Fruit fly (Drosophila melanogaster): ENCODE data around the gene CG11696.

CG11696 gene

dm6 chrX:11621866-11622648 is 48.5 kb downstream of the CG11696 start, which contains the start of gene Ptp10D (continued):
- TF ChIP-seq twi (tag; optimal IDR thresholded peaks at IDR 0.05) (no peak), sim (GFP tag; IDR thresholded peaks at IDR 0.05) (0 out of 2 replicates have a peak, but pooled peaks have one; percentile 47), CG17328 (GFP tag; IDR thresholded peaks at IDR 0.05) (no peak), ewg (GFP tag; optimal IDR thresholded peaks at IDR 0.05) (peak; percentile 30), yki (optimal IDR thresholded peaks at IDR 0.05) (no peak), CG6175 (GFP tag; IDR thresholded peaks at IDR 0.05) (peak; percentile 49; the same call in 2 of the 3 replicates), CG6813 (GFP tag; optimal IDR thresholded peaks at IDR 0.05) (peak; percentile 14), Sin3A (optimal IDR thresholded peaks at IDR 0.05) (peak; percentile 55), ci (GFP tag; IDR thresholded peaks at IDR 0.05) (peak; percentile 68; the same call in 1 of the 3 replicates), CG2116 (GFP tag; optimal IDR thresholded peaks at IDR 0.05) (no peak), Doc3 (GFP tag; IDR thresholded peaks at IDR 0.05; ENCODE audit: partially characterized antibody) (peak; percentile 72; the same call in 2 of the 3 replicates), CG14441 (GFP tag; IDR thresholded peaks at IDR 0.05) (no peak), knrl (GFP tag; IDR thresholded peaks at IDR 0.05; ENCODE audit: partially characterized antibody) (peak; percentile 87), HmgD (GFP tag; optimal IDR thresholded peaks at IDR 0.05) (no peak), CG18619 (GFP tag; optimal IDR thresholded peaks at IDR 0.05) (no peak), wor (GFP tag; IDR thresholded peaks at IDR 0.05) (no peak), schlank (tag; optimal IDR thresholded peaks at IDR 0.05) (no peak), CG9437 (GFP tag; optimal IDR thresholded peaks at IDR 0.05) (peak; percentile 9), Taf1 (GFP tag; IDR thresholded peaks at IDR 0.05) (no peak), CG1602 (GFP tag; optimal IDR thresholded peaks at IDR 0.05) (no peak), BtbVII (GFP tag; optimal IDR thresholded peaks at IDR 0.05) (peak; percentile 40), Nf-YB (GFP tag; optimal IDR thresholded peaks at IDR 0.05) (no peak), ranshi (GFP tag; IDR thresholded peaks at IDR 0.05) (peak; percentile 23; the same call in 1 of the 2 replicates), CG9797 (GFP tag; optimal IDR thresholded peaks at IDR 0.05) (peak; percentile 25), Blimp-1 (GFP tag; optimal IDR thresholded peaks at IDR 0.05) (peak; percentile 19), pnt (GFP tag; optimal IDR thresholded peaks at IDR 0.05) (no peak), Lpt (GFP tag; optimal IDR thresholded peaks at IDR 0.05) (no peak), tup (GFP tag; optimal IDR thresholded peaks at IDR 0.05) (no peak), CG11695 (GFP tag; IDR thresholded peaks at IDR 0.05) (no peak), CG3838 (GFP tag; optimal IDR thresholded peaks at IDR 0.05) (peak; percentile 17), CG7928 (GFP tag; optimal IDR thresholded peaks at IDR 0.05) (no peak), CG2875 (GFP tag; optimal IDR thresholded peaks at IDR 0.05) (peak; percentile 21), her (GFP tag; optimal IDR thresholded peaks at IDR 0.05) (peak; percentile 45), run (tag; optimal IDR thresholded peaks at IDR 0.05) (no peak), zf30C (GFP tag; optimal IDR thresholded peaks at IDR 0.05) (peak; percentile 47), Tbp (GFP tag; optimal IDR thresholded peaks at IDR 0.05) (no peak), HHEX (GFP tag; optimal IDR thresholded peaks at IDR 0.05) (no peak), Hr39 (optimal IDR thresholded peaks at IDR 0.05) (no peak), lab (GFP tag; optimal IDR thresholded peaks at IDR 0.05) (peak; percentile 70), Antp (GFP tag; optimal IDR thresholded peaks at IDR 0.05) (no peak), CG12659 (GFP tag; optimal IDR thresholded peaks at IDR 0.05) (peak; percentile 73), CG17186 (GFP tag; optimal IDR thresholded peaks at IDR 0.05) (no peak), Xbp1 (GFP tag; optimal IDR thresholded peaks at IDR 0.05) (no peak), CG8281 (tag; optimal IDR thresholded peaks at IDR 0.05) (no peak), slou (GFP tag; optimal IDR thresholded peaks at IDR 0.05) (no peak), Rfx (GFP tag; IDR thresholded peaks at IDR 0.05) (peak; percentile 24; the same call in 1 of the 2 replicates), insv (GFP tag; optimal IDR thresholded peaks at IDR 0.05) (peak; percentile 55 to 95), bbx (GFP tag; IDR thresholded peaks at IDR 0.05; ENCODE audit: partially characterized antibody) (peak; percentile 94), fd64A (GFP tag; optimal IDR thresholded peaks at IDR 0.05) (no peak), Dll (GFP tag; IDR thresholded peaks at IDR 0.05; ENCODE audit: partially characterized antibody) (peak; percentile 83; the same call in 3 of the 4 replicates)

All from whole organism, embryonic.